Worm (Caenorhabditis elegans) whole organism, midembryonic: Measurements from ENCODE around the gene R04A9.6.

Experiments
- T22C8.4 ChIP-seq: fragments of 200-800 bp; sonication (Bioruptor generic); IDR thresholded peaks from 2 replicates; pipeline ENCODE4 v1.3.6; 2022; ENCODE audit warnings: missing genetic modification characterization, missing compliant biosample characterization
- cog-1 ChIP-seq: sonication (generic microtip); optimal IDR thresholded peaks from 2 replicates; lab custom pipeline; 2016; ENCODE audit warnings: missing genetic modification characterization, missing compliant biosample characterization
- flt-1 ChIP-seq: fragments of 200-800 bp; sonication (Bioruptor generic); IDR thresholded peaks from 2 replicates; pipeline ENCODE4 v1.3.6; 2022; ENCODE audit warnings: missing genetic modification characterization, missing compliant biosample characterization
- klf-2 ChIP-seq: fragments of 200-800 bp; sonication (Bioruptor generic); conservative IDR thresholded peaks from 2 replicates; pipeline ENCODE4 v1.3.6; 2022; ENCODE audit warnings: missing genetic modification reagents, missing genetic modification characterization, missing compliant biosample characterization
- med-1 ChIP-seq: sonication (generic microtip); optimal IDR thresholded peaks from 2 replicates; lab custom pipeline; 2017; ENCODE audit warnings: missing genetic modification characterization, mild to moderate bottlenecking, missing compliant biosample characterization, antibody characterized with exemption, missing genetic modification reagents; ENCODE audit not compliant: insufficient read depth
- ref-1 ChIP-seq: fragments of 200-800 bp; sonication (Bioruptor generic); conservative IDR thresholded peaks from 2 replicates; pipeline ENCODE4 v1.3.6; 2022; ENCODE audit warnings: missing genetic modification reagents, missing genetic modification characterization, missing compliant biosample characterization
- tab-1 ChIP-seq: fragments of 200-800 bp; sonication (Bioruptor generic); IDR thresholded peaks from 2 replicates; pipeline ENCODE4 v1.3.6; 2022; ENCODE audit warnings: missing genetic modification characterization, missing compliant biosample characterization
- ztf-23 ChIP-seq: fragments of 200-800 bp; sonication (Bioruptor generic); IDR thresholded peaks from 2 replicates; pipeline ENCODE4 v1.3.6; 2022; ENCODE audit warnings: missing genetic modification reagents, missing genetic modification characterization, missing compliant biosample characterization
- ztf-29 ChIP-seq: fragments of 200-800 bp; sonication (Bioruptor generic); IDR thresholded peaks from 2 replicates; pipeline ENCODE4 v1.3.6; 2022; ENCODE audit warnings: missing genetic modification reagents, missing genetic modification characterization, missing compliant biosample characterization

The R04A9.6 gene

ce11 chrX:381029-381428, 16.3 kb upstream of the R04A9.6 start:
- TF ChIP-seq T22C8.4 (GFP tag; lab: Robert Waterston, UW) (no peak), med-1 (GFP tag; lab: Kevin White, UChicago) (no peak), ref-1 (no peak), ztf-23 (GFP tag; lab: Robert Waterston, UW) (no peak), tab-1 (no peak), cog-1 (tag; lab: Kevin White, UChicago) (no peak), flt-1 (GFP tag; lab: Robert Waterston, UW) (no peak), klf-2 (no peak), ztf-29 (GFP tag; lab: Robert Waterston, UW) (no peak)

ce11 chrX:382692-383091, 14.7 kb upstream of the R04A9.6 start, which contains the start of gene ife-2:
ife-2 (minus strand) TSS chrX:382709.
- peak; percentile 44 for TF ChIP-seq cog-1 (tag; lab: Kevin White, UChicago)
- TF ChIP-seq tab-1, result no peak
- TF ChIP-seq ztf-29 (GFP tag; lab: Robert Waterston, UW), result no peak
- no peak for TF ChIP-seq med-1 (GFP tag; lab: Kevin White, UChicago)
- no peak for TF ChIP-seq ref-1
- TF ChIP-seq ztf-23 (GFP tag; lab: Robert Waterston, UW), result no peak

ce11 chrX:388728-389127, 8.6 kb upstream of the R04A9.6 start, which contains the start of gene ceh-93:
ceh-93 (minus strand) TSS chrX:388797.
- TF ChIP-seq flt-1 (GFP tag; lab: Robert Waterston, UW) (0 out of 2 replicates have a peak, but pooled peaks have one; percentile 15), ref-1 (no peak)

- TF ChIP-seq ztf-29 (GFP tag; lab: Robert Waterston, UW), result no peak
- TF ChIP-seq T22C8.4 (GFP tag; lab: Robert Waterston, UW), result no peak
- TF ChIP-seq ztf-23 (GFP tag; lab: Robert Waterston, UW), result no peak
- TF ChIP-seq tab-1, result no peak
- no peak for TF ChIP-seq med-1 (GFP tag; lab: Kevin White, UChicago)
- TF ChIP-seq cog-1 (tag; lab: Kevin White, UChicago), result no peak
- no peak for TF ChIP-seq klf-2
- TF ChIP-seq flt-1 (GFP tag; lab: Robert Waterston, UW), result no peak
- TF ChIP-seq ref-1, result no peak
Measured at ce11 chrX:389566-389965, 7.8 kb upstream of the R04A9.6 start.

ce11 chrX:390469-390868, 6.9 kb upstream of the R04A9.6 start, which contains the start of gene R04A9.9:
R04A9.9 (minus strand) TSS chrX:390569.
- TF ChIP-seq T22C8.4 (GFP tag; lab: Robert Waterston, UW) (no peak), ztf-23 (GFP tag; lab: Robert Waterston, UW) (no peak), flt-1 (GFP tag; lab: Robert Waterston, UW) (no peak), ztf-29 (GFP tag; lab: Robert Waterston, UW) (no peak), cog-1 (tag; lab: Kevin White, UChicago) (no peak), klf-2 (no peak), ref-1 (no peak), tab-1 (no peak), med-1 (GFP tag; lab: Kevin White, UChicago) (no peak)

ce11 chrX:394709-395108, 2.6 kb upstream of the R04A9.6 start, which contains the start of gene R04A9.7:
R04A9.7 (minus strand) TSS chrX:394892.
- TF ChIP-seq flt-1 (GFP tag; lab: Robert Waterston, UW) (no peak), cog-1 (tag; lab: Kevin White, UChicago) (no peak), ztf-23 (GFP tag; lab: Robert Waterston, UW) (no peak), med-1 (GFP tag; lab: Kevin White, UChicago) (no peak), ztf-29 (GFP tag; lab: Robert Waterston, UW) (no peak), klf-2 (no peak), T22C8.4 (GFP tag; lab: Robert Waterston, UW) (no peak)

ce11 chrX:399535-399934, 2.2 kb downstream of the R04A9.6 start:
- TF ChIP-seq tab-1 (no peak), T22C8.4 (GFP tag; lab: Robert Waterston, UW) (no peak), flt-1 (GFP tag; lab: Robert Waterston, UW) (no peak), ztf-29 (GFP tag; lab: Robert Waterston, UW) (no peak), cog-1 (tag; lab: Kevin White, UChicago) (no peak), ztf-23 (GFP tag; lab: Robert Waterston, UW) (no peak), ref-1 (no peak), klf-2 (no peak), med-1 (GFP tag; lab: Kevin White, UChicago) (no peak)

ce11 chrX:402951-403350, 5.6 kb downstream of the R04A9.6 start:
- TF ChIP-seq med-1 (GFP tag; lab: Kevin White, UChicago) (no peak), ref-1 (no peak), tab-1 (no peak), klf-2 (no peak), ztf-23 (GFP tag; lab: Robert Waterston, UW) (no peak), cog-1 (tag; lab: Kevin White, UChicago) (no peak), T22C8.4 (GFP tag; lab: Robert Waterston, UW) (no peak), ztf-29 (GFP tag; lab: Robert Waterston, UW) (no peak), flt-1 (GFP tag; lab: Robert Waterston, UW) (no peak)

ce11 chrX:404597-404996, 7.2 kb downstream of the R04A9.6 start, which contains the start of gene R04A9.1:
R04A9.1 (plus strand) TSS chrX:404897.
- no peak for TF ChIP-seq ref-1
- TF ChIP-seq med-1 (GFP tag; lab: Kevin White, UChicago), result no peak
- no peak for TF ChIP-seq ztf-29 (GFP tag; lab: Robert Waterston, UW)
- TF ChIP-seq klf-2, result no peak
- no peak for TF ChIP-seq T22C8.4 (GFP tag; lab: Robert Waterston, UW)
- TF ChIP-seq flt-1 (GFP tag; lab: Robert Waterston, UW), result no peak
- TF ChIP-seq ztf-23 (GFP tag; lab: Robert Waterston, UW), result no peak
- TF ChIP-seq tab-1, result no peak
- no peak for TF ChIP-seq cog-1 (tag; lab: Kevin White, UChicago)

ce11 chrX:410073-410572, 12.8 kb downstream of the R04A9.6 start:
- TF ChIP-seq tab-1 (peak; percentile 86), ztf-23 (GFP tag; lab: Robert Waterston, UW) (peak; percentile 95), flt-1 (GFP tag; lab: Robert Waterston, UW) (peak; percentile 96), ref-1 (peak; percentile 86), cog-1 (tag; lab: Kevin White, UChicago) (peak; percentile 94), med-1 (GFP tag; lab: Kevin White, UChicago) (peak; percentile 80), T22C8.4 (GFP tag; lab: Robert Waterston, UW) (peak; percentile 82), klf-2 (peak; percentile 94), ztf-29 (GFP tag; lab: Robert Waterston, UW) (peak; percentile 89)
